Fruit fly (Drosophila melanogaster) whole organism, embryonic: ENCODE results near the gene ver.

ENCODE experiments used
- Abd-B ChIP-seq: fragments of 200-800 bp; sonication (Bioruptor generic); optimal IDR thresholded peaks from 2 replicates; lab custom pipeline; 2018; ENCODE audit warnings: missing biosample characterization, mild to moderate bottlenecking, missing genetic modification characterization, moderate library complexity
- CG10654 ChIP-seq: fragments of 200-800 bp; sonication (Bioruptor generic); optimal IDR thresholded peaks from 2 replicates; lab custom pipeline; 2016; ENCODE audit warnings: missing biosample characterization, missing genetic modification characterization
- CG10959 ChIP-seq: fragments of 200-800 bp; sonication (Bioruptor generic); IDR thresholded peaks from 2 replicates; pipeline ENCODE4 v1.3.6; 2022; ENCODE audit warnings: missing biosample characterization, missing genetic modification characterization
- CG11093 ChIP-seq: fragments of 200-800 bp; sonication (Bioruptor generic); IDR thresholded peaks from 3 replicates; pipeline ENCODE4 v1.3.6; 2022; ENCODE audit warnings: missing biosample characterization, missing genetic modification characterization
- CG13624 ChIP-seq: fragments of 200-800 bp; sonication (Bioruptor generic); optimal IDR thresholded peaks from 2 replicates; lab custom pipeline; 2016; ENCODE audit warnings: missing biosample characterization, missing genetic modification characterization
- CG13775 ChIP-seq: fragments of 200-800 bp; sonication (Bioruptor generic); optimal IDR thresholded peaks from 3 replicates; lab custom pipeline; 2017; ENCODE audit warnings: missing biosample characterization, mild to moderate bottlenecking, missing genetic modification characterization
- CG14441 ChIP-seq: fragments of 200-800 bp; sonication (Bioruptor generic); IDR thresholded peaks from 2 replicates; pipeline ENCODE4 v1.3.6; 2022; ENCODE audit warnings: missing biosample characterization, missing genetic modification characterization
- CG14667 ChIP-seq: fragments of 200-800 bp; sonication (Bioruptor generic); IDR thresholded peaks from 2 replicates; pipeline ENCODE4 v1.3.6; 2022; ENCODE audit warnings: missing biosample characterization, missing genetic modification characterization
- CG14710 ChIP-seq: fragments of 200-800 bp; sonication (Bioruptor generic); optimal IDR thresholded peaks from 3 replicates; lab custom pipeline; 2019; ENCODE audit warnings: missing biosample characterization, mild to moderate bottlenecking, missing genetic modification characterization, moderate library complexity
- CG15011 ChIP-seq: fragments of 200-800 bp; sonication (Bioruptor generic); optimal IDR thresholded peaks from 3 replicates; lab custom pipeline; 2018; ENCODE audit warnings: missing biosample characterization, mild to moderate bottlenecking, missing genetic modification characterization
- CG15514 ChIP-seq: fragments of 200-800 bp; sonication (Bioruptor generic); optimal IDR thresholded peaks from 3 replicates; lab custom pipeline; 2017; ENCODE audit warnings: missing biosample characterization, missing genetic modification characterization, mild to moderate bottlenecking, moderate library complexity, missing genetic modification reagents
- CG1602 ChIP-seq: fragments of 200-800 bp; sonication (Bioruptor generic); optimal IDR thresholded peaks from 3 replicates; lab custom pipeline; 2016; ENCODE audit warnings: missing biosample characterization, missing genetic modification characterization
- CG17568 ChIP-seq: fragments of 200-800 bp; sonication (Bioruptor generic); optimal IDR thresholded peaks from 2 replicates; lab custom pipeline; 2018; ENCODE audit warnings: missing biosample characterization, mild to moderate bottlenecking, missing genetic modification characterization, moderate library complexity
- CG1792 ChIP-seq: fragments of 200-800 bp; sonication (Bioruptor generic); optimal IDR thresholded peaks from 2 replicates; lab custom pipeline; 2016; ENCODE audit warnings: missing biosample characterization, missing genetic modification characterization
- CG18599 ChIP-seq: fragments of 200-800 bp; sonication (Bioruptor generic); optimal IDR thresholded peaks from 3 replicates; lab custom pipeline; 2017; ENCODE audit warnings: missing biosample characterization, missing genetic modification characterization, mild to moderate bottlenecking, moderate library complexity, missing genetic modification reagents
- CG31388 ChIP-seq: fragments of 200-800 bp; sonication (Bioruptor generic); optimal IDR thresholded peaks from 2 replicates; lab custom pipeline; 2016; ENCODE audit warnings: missing biosample characterization, missing genetic modification characterization
- CG31441 ChIP-seq: fragments of 200-800 bp; sonication (Bioruptor generic); IDR thresholded peaks from 2 replicates; pipeline ENCODE4 v1.3.6; 2022; ENCODE audit warnings: missing biosample characterization, missing genetic modification characterization
- CG32532 ChIP-seq: fragments of 200-800 bp; sonication (Bioruptor generic); IDR thresholded peaks from 2 replicates; pipeline ENCODE4 v1.3.6; 2022; ENCODE audit warnings: missing biosample characterization, missing genetic modification characterization
- CG3281 ChIP-seq: fragments of 200-800 bp; sonication (Bioruptor generic); optimal IDR thresholded peaks from 3 replicates; lab custom pipeline; 2017; ENCODE audit warnings: missing biosample characterization, mild to moderate bottlenecking, missing genetic modification characterization
- CG3407 ChIP-seq: fragments of 200-800 bp; sonication (Bioruptor generic); optimal IDR thresholded peaks from 2 replicates; lab custom pipeline; 2018; ENCODE audit warnings: missing biosample characterization, mild to moderate bottlenecking, missing genetic modification characterization
- CG3847 ChIP-seq: fragments of 200-800 bp; sonication (Bioruptor generic); IDR thresholded peaks from 2 replicates; pipeline ENCODE4 v1.3.6; 2022; ENCODE audit warnings: missing biosample characterization, missing genetic modification characterization
- CG6254 ChIP-seq: fragments of 200-800 bp; sonication (Bioruptor generic); optimal IDR thresholded peaks from 3 replicates; lab custom pipeline; 2017; ENCODE audit warnings: mild to moderate bottlenecking, missing biosample characterization, missing genetic modification reagents, missing genetic modification characterization
- CG7372 ChIP-seq: fragments of 200-800 bp; sonication (Bioruptor generic); IDR thresholded peaks from 2 replicates; pipeline ENCODE4 v1.3.6; 2022; ENCODE audit warnings: missing biosample characterization, missing genetic modification characterization
- CG7839 ChIP-seq: fragments of 200-800 bp; sonication (Bioruptor generic); optimal IDR thresholded peaks from 3 replicates; lab custom pipeline; 2018; ENCODE audit warnings: missing biosample characterization, mild to moderate bottlenecking, missing genetic modification characterization, moderate library complexity
- CG8388 ChIP-seq: fragments of 200-800 bp; sonication (Bioruptor generic); optimal IDR thresholded peaks from 2 replicates; lab custom pipeline; 2019; ENCODE audit warnings: missing biosample characterization, mild to moderate bottlenecking, missing genetic modification characterization, moderate library complexity
- Camta ChIP-seq: fragments of 200-800 bp; sonication (Bioruptor generic); optimal IDR thresholded peaks from 2 replicates; lab custom pipeline; 2016; ENCODE audit warnings: missing biosample characterization, missing genetic modification characterization
- D19A ChIP-seq: fragments of 200-800 bp; optimal IDR thresholded peaks from 3 replicates; lab custom pipeline; 2019; ENCODE audit warnings: missing biosample characterization, mild to moderate bottlenecking, missing genetic modification characterization, moderate library complexity
- Doc2 ChIP-seq: fragments of 200-800 bp; sonication (Bioruptor generic); IDR thresholded peaks from 2 replicates; pipeline ENCODE4 v1.3.6; 2022; ENCODE audit warnings: missing biosample characterization, missing genetic modification characterization
- Ets65A ChIP-seq: fragments of 200-800 bp; sonication (Bioruptor generic); peaks from one replicate; lab custom pipeline; 2016; ENCODE audit warnings: missing biosample characterization, missing genetic modification characterization
- Mes4 ChIP-seq: fragments of 200-800 bp; sonication (Bioruptor generic); optimal IDR thresholded peaks from 2 replicates; lab custom pipeline; 2016; ENCODE audit warnings: missing biosample characterization, missing genetic modification characterization
- Nf-YB ChIP-seq: fragments of 200-800 bp; sonication (Bioruptor generic); optimal IDR thresholded peaks from 3 replicates; lab custom pipeline; 2019; ENCODE audit warnings: missing biosample characterization, mild to moderate bottlenecking, missing genetic modification characterization, moderate library complexity
- Opbp ChIP-seq: fragments of 200-800 bp; sonication (Bioruptor generic); IDR thresholded peaks from 3 replicates; pipeline ENCODE4 v1.3.6; 2022; ENCODE audit warnings: missing biosample characterization, missing genetic modification characterization; ENCODE audit not compliant: partially characterized antibody
- Six4 ChIP-seq: fragments of 200-800 bp; sonication (Bioruptor generic); optimal IDR thresholded peaks from 2 replicates; lab custom pipeline; 2016; ENCODE audit warnings: missing biosample characterization, missing genetic modification characterization
- Vsx1 ChIP-seq: fragments of 200-800 bp; sonication (Bioruptor generic); optimal IDR thresholded peaks from 2 replicates; lab custom pipeline; 2017; ENCODE audit warnings: missing biosample characterization, mild to moderate bottlenecking, missing genetic modification characterization, missing genetic modification reagents
- Xbp1 ChIP-seq: fragments of 200-800 bp; sonication (Bioruptor generic); optimal IDR thresholded peaks from 3 replicates; lab custom pipeline; 2016; ENCODE audit warnings: missing biosample characterization, mild to moderate bottlenecking, missing genetic modification characterization
- crp ChIP-seq, 2 experiments: fragments of 200-800 bp; sonication (Bioruptor generic); optimal IDR thresholded peaks; 2 replicates in 1 of 2; 3 replicates in 1 of 2; lab custom pipeline; 2017; ENCODE audit warnings: missing biosample characterization in 2 of 2, missing genetic modification characterization in 2 of 2, mild to moderate bottlenecking in 1 of 2, moderate library complexity in 1 of 2
- cwo ChIP-seq: fragments of 200-800 bp; sonication (Bioruptor generic); optimal IDR thresholded peaks from 3 replicates; lab custom pipeline; 2017; ENCODE audit warnings: missing biosample characterization, missing genetic modification characterization, mild to moderate bottlenecking, moderate library complexity, missing genetic modification reagents
- fu2 ChIP-seq: fragments of 200-800 bp; sonication (Bioruptor generic); optimal IDR thresholded peaks from 2 replicates; lab custom pipeline; 2016; ENCODE audit warnings: missing biosample characterization, missing genetic modification characterization
- gt ChIP-seq: fragments of 200-800 bp; sonication (Bioruptor generic); IDR thresholded peaks from 2 replicates; pipeline ENCODE4 v1.3.6; 2022; ENCODE audit warnings: missing biosample characterization, missing genetic modification characterization
- org-1 ChIP-seq: fragments of 200-800 bp; sonication (Bioruptor generic); optimal IDR thresholded peaks from 2 replicates; lab custom pipeline; 2017; ENCODE audit warnings: missing biosample characterization, missing genetic modification characterization
- pb ChIP-seq: fragments of 200-800 bp; sonication (Bioruptor generic); optimal IDR thresholded peaks from 3 replicates; lab custom pipeline; 2016; ENCODE audit warnings: missing biosample characterization, missing genetic modification characterization
- peb ChIP-seq: fragments of 200-800 bp; sonication (Bioruptor generic); IDR thresholded peaks from 2 replicates; pipeline ENCODE4 v1.3.6; 2022; ENCODE audit warnings: missing biosample characterization, missing genetic modification characterization
- pnt ChIP-seq: fragments of 200-800 bp; sonication (Bioruptor generic); optimal IDR thresholded peaks from 3 replicates; lab custom pipeline; 2016; ENCODE audit warnings: missing biosample characterization, missing genetic modification characterization
- prd ChIP-seq, 3 experiments: fragments of >200 bp in 2 of 3; fragments of 200-800 bp in 1 of 3; sonication (Bioruptor generic) in 1 of 3; optimal IDR thresholded peaks in 2 of 3; IDR thresholded peaks in 1 of 3; 2 replicates in 2 of 3; 3 replicates in 1 of 3; pipeline versions ENCODE4 v1.3.6 to Lab custom; 2017 to 2022; ENCODE audit warnings: missing biosample characterization in 1 of 3, missing genetic modification characterization in 1 of 3
- ranshi ChIP-seq: fragments of 200-800 bp; sonication (Bioruptor generic); IDR thresholded peaks from 2 replicates; pipeline ENCODE4 v1.3.6; 2022; ENCODE audit warnings: missing biosample characterization, missing genetic modification characterization
- repo ChIP-seq: fragments of 200-800 bp; sonication (Bioruptor generic); optimal IDR thresholded peaks from 2 replicates; lab custom pipeline; 2016; ENCODE audit warnings: missing biosample characterization, missing genetic modification characterization
- slbo ChIP-seq: fragments of 200-800 bp; sonication (Bioruptor generic); IDR thresholded peaks from 2 replicates; pipeline ENCODE4 v1.3.6; 2022; ENCODE audit warnings: missing biosample characterization, missing genetic modification characterization
- sqz ChIP-seq: fragments of 200-800 bp; sonication (Bioruptor generic); optimal IDR thresholded peaks from 3 replicates; lab custom pipeline; 2018; ENCODE audit warnings: missing biosample characterization, mild to moderate bottlenecking, missing genetic modification characterization
- unpg ChIP-seq: fragments of 200-800 bp; sonication (Bioruptor generic); optimal IDR thresholded peaks from 3 replicates; lab custom pipeline; 2018; ENCODE audit warnings: missing biosample characterization, mild to moderate bottlenecking, missing genetic modification characterization, moderate library complexity
- wek ChIP-seq: fragments of 200-800 bp; sonication (Bioruptor generic); optimal IDR thresholded peaks from 3 replicates; lab custom pipeline; 2018; ENCODE audit warnings: missing biosample characterization, mild to moderate bottlenecking, missing genetic modification characterization, moderate library complexity

The ver gene

DNA sequence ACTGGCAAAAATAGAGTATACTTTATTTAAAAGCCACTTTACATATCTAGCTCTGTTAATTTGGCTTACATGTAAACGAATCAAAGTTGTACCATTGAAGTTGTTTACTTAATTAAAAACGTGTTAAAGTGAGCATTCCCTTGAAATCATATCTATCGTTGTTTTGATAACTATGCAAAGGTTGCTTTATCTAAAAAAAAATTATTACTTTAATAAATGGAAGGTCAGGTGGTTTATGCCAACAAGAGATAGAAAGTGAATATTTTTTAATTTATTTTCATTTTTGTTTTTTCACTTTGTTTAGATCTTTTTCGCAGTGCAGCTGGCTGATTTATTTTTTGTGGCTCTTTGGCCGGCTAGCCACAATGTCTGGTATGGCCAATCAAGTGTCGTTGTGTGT lies 40.9 kb upstream of the ver start (continued):
- TF ChIP-seq CG31441 (GFP tag; lab: Robert Waterston, UW) (peak; percentile 90), Mes4 (GFP tag; lab: Kevin White, UChicago) (peak; percentile 59), Opbp (GFP tag; lab: Robert Waterston, UW) (no peak), CG7372 (GFP tag; lab: Robert Waterston, UW) (peak; percentile 41), Camta (GFP tag; lab: Kevin White, UChicago) (peak; percentile 68), cwo (GFP tag; lab: Kevin White, UChicago) (peak; percentile 56), Xbp1 (GFP tag; lab: Kevin White, UChicago) (peak; percentile 82), pb (no peak), CG15514 (GFP tag; lab: Kevin White, UChicago) (peak; percentile 43), CG31388 (GFP tag; lab: Kevin White, UChicago) (peak; percentile 27), CG10654 (GFP tag; lab: Kevin White, UChicago) (peak; percentile 48), sqz (GFP tag; lab: Kevin White, UChicago) (peak; percentile 79), unpg (GFP tag; lab: Kevin White, UChicago) (peak; percentile 69), CG32532 (GFP tag; lab: Robert Waterston, UW) (peak; percentile 59; the same call in 1 of the 2 replicates), D19A (tag; lab: Kevin White, UChicago) (peak; percentile 77), CG10959 (GFP tag; lab: Robert Waterston, UW) (no peak), CG14710 (tag; lab: Kevin White, UChicago) (peak; percentile 73), crp (GFP tag; optimal IDR thresholded peaks at IDR 0.05; lab: Kevin White, UChicago) (peak in 1 of 2 experiments; percentile 16), CG13775 (GFP tag; lab: Kevin White, UChicago) (peak; percentile 70), CG3847 (GFP tag; lab: Robert Waterston, UW) (peak; percentile 55), Ets65A (GFP tag; lab: Kevin White, UChicago) (peak; percentile 89), ranshi (GFP tag; lab: Robert Waterston, UW) (peak; percentile 58), CG14441 (GFP tag; lab: Robert Waterston, UW) (peak; percentile 60), Six4 (peak; percentile 60), gt (no peak), wek (GFP tag; lab: Kevin White, UChicago) (no peak), CG6254 (GFP tag; lab: Kevin White, UChicago) (peak; percentile 68), Nf-YB (peak; percentile 63), CG15011 (GFP tag; lab: Kevin White, UChicago) (peak; percentile 51), CG7839 (tag; lab: Kevin White, UChicago) (peak; percentile 84), CG3281 (peak; percentile 41), Vsx1 (GFP tag; lab: Kevin White, UChicago) (peak; percentile 62), peb (GFP tag; lab: Robert Waterston, UW) (peak; percentile 55; the same call in 1 of the 2 replicates), CG14667 (peak; percentile 56; the same call in 1 of the 2 replicates), CG18599 (peak; percentile 39), fu2 (GFP tag; lab: Kevin White, UChicago) (peak; percentile 26), CG13624 (GFP tag; lab: Kevin White, UChicago) (peak; percentile 23), pnt (peak; percentile 32), CG8388 (GFP tag; lab: Kevin White, UChicago) (peak; percentile 69), org-1 (GFP tag; lab: Kevin White, UChicago) (peak; percentile 50), repo (GFP tag; lab: Kevin White, UChicago) (peak; percentile 17), CG3407 (GFP tag; lab: Kevin White, UChicago) (peak; percentile 54), CG1602 (GFP tag; lab: Kevin White, UChicago) (peak; percentile 56), CG11093 (GFP tag; lab: Robert Waterston, UW) (peak; percentile 68; the same call in 1 of the 3 replicates), CG1792 (GFP tag; lab: Kevin White, UChicago) (peak; percentile 44), Abd-B (GFP tag; lab: Kevin White, UChicago) (peak; percentile 56), prd (optimal IDR thresholded peaks at IDR 0.05; lab: Kevin White, UChicago) (no peak), prd (GFP tag; IDR thresholded peaks at IDR 0.05; lab: Robert Waterston, UW) (peak; percentile 87), Doc2 (GFP tag; lab: Robert Waterston, UW) (no peak), CG17568 (GFP tag; lab: Kevin White, UChicago) (peak; percentile 33), slbo (GFP tag; lab: Robert Waterston, UW) (peak; percentile 68)
